Worm (Caenorhabditis elegans) whole organism, L2 larva: Measurements from ENCODE around the gene nhr-8.

ENCODE experiments used
- R02D3.7 ChIP-seq: fragments of 150-350 bp; optimal IDR thresholded peaks from 2 replicates; lab custom pipeline; 2014; ENCODE audit warnings: missing biosample characterization, missing genetic modification characterization
- aly-2 ChIP-seq: fragments of 150-350 bp; optimal IDR thresholded peaks from 2 replicates; lab custom pipeline; 2014; ENCODE audit warnings: missing biosample characterization, missing genetic modification characterization
- ama-1 ChIP-seq: fragments of 150-350 bp; optimal IDR thresholded peaks from 2 replicates; lab custom pipeline; 2018; ENCODE audit warnings: inconsistent platforms
- egl-27 ChIP-seq: sonication (generic microtip); optimal IDR thresholded peaks from 3 replicates; lab custom pipeline; 2017; ENCODE audit warnings: missing biosample characterization, missing genetic modification reagents, missing genetic modification characterization
- elt-3 ChIP-seq: sonication (generic microtip); optimal IDR thresholded peaks from 2 replicates; lab custom pipeline; 2017; ENCODE audit warnings: missing biosample characterization, missing genetic modification characterization
- lin-11 ChIP-seq: fragments of 150-350 bp; sonication (generic microtip); optimal IDR thresholded peaks from 2 replicates; lab custom pipeline; 2014; ENCODE audit warnings: missing biosample characterization, missing genetic modification characterization, inconsistent platforms, mixed read lengths
- lin-13 ChIP-seq: fragments of 150-350 bp; optimal IDR thresholded peaks from 2 replicates; lab custom pipeline; 2014; ENCODE audit warnings: missing biosample characterization, missing genetic modification reagents, missing genetic modification characterization
- lsy-2 ChIP-seq, 2 experiments: fragments of 150-350 bp in 1 of 2; sonication (generic microtip) in 1 of 2; optimal IDR thresholded peaks; 2 replicates each; lab custom pipeline; 2014 to 2017; ENCODE audit warnings: missing biosample characterization in 2 of 2, missing genetic modification characterization in 2 of 2
- mdl-1 ChIP-seq, 2 experiments: fragments of 150-350 bp in 1 of 2; sonication (generic microtip) in 1 of 2; optimal IDR thresholded peaks; 2 replicates each; lab custom pipeline; 2017; ENCODE audit warnings: missing biosample characterization in 2 of 2, missing genetic modification characterization in 2 of 2
- unc-62 ChIP-seq: fragments of 150-350 bp; optimal IDR thresholded peaks from 2 replicates; lab custom pipeline; 2014; ENCODE audit warnings: missing biosample characterization, missing genetic modification reagents, missing genetic modification characterization
- ztf-11 ChIP-seq: sonication (generic microtip); optimal IDR thresholded peaks from 2 replicates; lab custom pipeline; 2017; ENCODE audit warnings: missing biosample characterization, missing genetic modification characterization

ce11 chrIV:7726325-7726724 is 15.5 kb downstream of the nhr-8 start, which contains the start of gene C50F7.5:
- TF ChIP-seq R02D3.7 (tag; lab: Kevin White, UChicago) (no peak), unc-62 (GFP tag; lab: Kevin White, UChicago) (no peak), aly-2 (tag; lab: Kevin White, UChicago) (no peak), egl-27 (tag; lab: Kevin White, UChicago) (no peak), lin-13 (GFP tag; lab: Kevin White, UChicago) (no peak), ztf-11 (tag; lab: Kevin White, UChicago) (no peak), mdl-1 (tag; optimal IDR thresholded peaks at IDR 0.05; lab: Kevin White, UChicago) (no peak), lsy-2 (tag; optimal IDR thresholded peaks at IDR 0.05; lab: Kevin White, UChicago) (no peak), elt-3 (tag; lab: Kevin White, UChicago) (no peak), ama-1 (lab: Kevin White, UChicago) (no peak), lin-11 (tag; lab: Kevin White, UChicago) (no peak)
